Worm (Caenorhabditis elegans) whole organism, midembryonic: Measurements from ENCODE around the gene F54H5.2.

Source experiments
- flt-1 ChIP-seq: fragments of 200-800 bp; sonication (Bioruptor generic); IDR thresholded peaks from 2 replicates; pipeline ENCODE4 v1.3.6; 2022; ENCODE audit warnings: missing genetic modification characterization, missing compliant biosample characterization
- klf-2 ChIP-seq: fragments of 200-800 bp; sonication (Bioruptor generic); conservative IDR thresholded peaks from 2 replicates; pipeline ENCODE4 v1.3.6; 2022; ENCODE audit warnings: missing genetic modification reagents, missing genetic modification characterization, missing compliant biosample characterization
- med-1 ChIP-seq: sonication (generic microtip); optimal IDR thresholded peaks from 2 replicates; lab custom pipeline; 2017; ENCODE audit warnings: missing genetic modification characterization, mild to moderate bottlenecking, missing compliant biosample characterization, antibody characterized with exemption, missing genetic modification reagents; ENCODE audit not compliant: insufficient read depth
- ref-1 ChIP-seq: fragments of 200-800 bp; sonication (Bioruptor generic); conservative IDR thresholded peaks from 2 replicates; pipeline ENCODE4 v1.3.6; 2022; ENCODE audit warnings: missing genetic modification reagents, missing genetic modification characterization, missing compliant biosample characterization
- tab-1 ChIP-seq: fragments of 200-800 bp; sonication (Bioruptor generic); IDR thresholded peaks from 2 replicates; pipeline ENCODE4 v1.3.6; 2022; ENCODE audit warnings: missing genetic modification characterization, missing compliant biosample characterization

DNA sequence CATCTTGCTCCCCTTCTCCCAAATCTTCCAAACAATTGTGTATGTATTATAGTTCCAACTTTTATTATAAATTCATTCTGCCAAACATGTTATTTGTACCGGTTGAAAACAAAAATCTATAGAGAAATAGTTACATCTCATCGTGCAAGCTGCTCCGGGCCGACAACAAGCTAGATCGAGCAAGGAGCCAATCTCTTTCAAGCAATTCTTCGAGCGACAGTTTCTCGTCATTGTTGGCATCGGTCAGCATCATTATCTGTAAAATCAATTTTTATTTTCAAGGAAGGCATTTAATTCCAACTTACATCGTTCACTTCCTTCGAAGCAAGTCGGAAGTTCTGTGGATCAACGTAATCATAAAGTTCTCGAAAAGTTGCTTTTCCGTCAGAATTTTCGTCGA lies 36.3 kb upstream of the F54H5.2 start:
- no peak for TF ChIP-seq klf-2 (GFP tag; lab: Robert Waterston, UW)
- no peak for TF ChIP-seq tab-1 (GFP tag; lab: Robert Waterston, UW)
- no peak for TF ChIP-seq med-1 (GFP tag; lab: Kevin White, UChicago)
- no peak for TF ChIP-seq flt-1
- no peak for TF ChIP-seq ref-1 (GFP tag; lab: Robert Waterston, UW)
